Worm (Caenorhabditis elegans) whole organism, young adult: ENCODE data around the gene nos-3.

Experiments used
- B0336.3 ChIP-seq: fragments of 200-800 bp; sonication (Bioruptor generic); IDR thresholded peaks from 2 replicates; pipeline ENCODE4 v1.3.6; 2022; ENCODE audit warnings: missing genetic modification characterization, missing compliant biosample characterization
- D2030.7 ChIP-seq: fragments of 200-800 bp; sonication (Bioruptor generic); IDR thresholded peaks from 2 replicates; pipeline ENCODE4 v1.3.6; 2022; ENCODE audit warnings: missing genetic modification reagents, missing genetic modification characterization, missing compliant biosample characterization
- F23B12.7 ChIP-seq: sonication (generic microtip); optimal IDR thresholded peaks from 2 replicates; lab custom pipeline; 2017; ENCODE audit warnings: missing genetic modification characterization, mild to moderate bottlenecking, missing compliant biosample characterization, antibody characterized with exemption, moderate library complexity; ENCODE audit not compliant: insufficient read depth
- F33H1.4 ChIP-seq: fragments of 200-800 bp; sonication (Bioruptor generic); IDR thresholded peaks from 2 replicates; pipeline ENCODE4 v1.3.6; 2022; ENCODE audit warnings: missing genetic modification reagents, missing genetic modification characterization, missing compliant biosample characterization
- ama-1 ChIP-seq, 3 experiments: fragments of 150-350 bp in 1 of 3; sonication (generic microtip) in 2 of 3; optimal IDR thresholded peaks; 2 replicates each; lab custom pipeline; 2014 to 2018; ENCODE audit warnings: missing biosample characterization in 2 of 3, missing genetic modification characterization in 2 of 3, missing genetic modification reagents in 2 of 3
- aptf-3 ChIP-seq: fragments of 200-800 bp; sonication (Bioruptor generic); IDR thresholded peaks from 2 replicates; pipeline ENCODE4 v1.3.6; 2022; ENCODE audit warnings: missing genetic modification characterization, missing compliant biosample characterization
- atf-7 ChIP-seq: sonication (generic microtip); optimal IDR thresholded peaks from 2 replicates; lab custom pipeline; 2017; ENCODE audit warnings: mild to moderate bottlenecking, missing genetic modification characterization, missing compliant biosample characterization
- athp-1 ChIP-seq: sonication (generic microtip); optimal IDR thresholded peaks from 2 replicates; lab custom pipeline; 2017; ENCODE audit warnings: mild to moderate bottlenecking, missing genetic modification characterization, missing compliant biosample characterization
- attf-3 ChIP-seq: fragments of 200-800 bp; sonication (Bioruptor generic); conservative IDR thresholded peaks from 2 replicates; pipeline ENCODE4 v1.3.6; 2022; ENCODE audit warnings: missing genetic modification reagents, missing genetic modification characterization, missing compliant biosample characterization
- attf-5 ChIP-seq: fragments of 200-800 bp; sonication (Bioruptor generic); optimal IDR thresholded peaks from 2 replicates; lab custom pipeline; 2018; ENCODE audit warnings: mild to moderate bottlenecking, missing genetic modification characterization, missing compliant biosample characterization
- cebp-1 ChIP-seq, 2 experiments: fragments of 200-800 bp in 1 of 2; sonication (Bioruptor generic) in 1 of 2; sonication (generic microtip) in 1 of 2; IDR thresholded peaks in 1 of 2; optimal IDR thresholded peaks in 1 of 2; 2 replicates each; pipeline versions ENCODE4 v1.3.6 to Lab custom; 2017 to 2022; ENCODE audit warnings: missing compliant biosample characterization in 2 of 2, missing genetic modification characterization in 2 of 2, mild to moderate bottlenecking in 1 of 2, missing genetic modification reagents in 1 of 2, moderate library complexity in 1 of 2
- ceh-100 ChIP-seq: fragments of 200-800 bp; sonication (Bioruptor generic); IDR thresholded peaks from 2 replicates; pipeline ENCODE4 v1.3.6; 2022; ENCODE audit warnings: missing genetic modification reagents, missing genetic modification characterization, missing compliant biosample characterization
- ceh-27 ChIP-seq: fragments of 200-800 bp; sonication (Bioruptor generic); optimal IDR thresholded peaks from 2 replicates; lab custom pipeline; 2018; ENCODE audit warnings: mild to moderate bottlenecking, missing genetic modification characterization, moderate library complexity, missing compliant biosample characterization
- ceh-40 ChIP-seq: fragments of 200-800 bp; sonication (Bioruptor generic); IDR thresholded peaks from 2 replicates; pipeline ENCODE4 v1.3.6; 2022; ENCODE audit warnings: missing genetic modification characterization, missing compliant biosample characterization
- ceh-79 ChIP-seq: sonication (generic microtip); optimal IDR thresholded peaks from 2 replicates; lab custom pipeline; 2017; ENCODE audit warnings: mild to moderate bottlenecking, missing genetic modification characterization, missing compliant biosample characterization
- ceh-91 ChIP-seq: fragments of 200-800 bp; sonication (Bioruptor generic); IDR thresholded peaks from 2 replicates; pipeline ENCODE4 v1.3.6; 2022; ENCODE audit warnings: missing genetic modification reagents, missing genetic modification characterization, missing compliant biosample characterization
- die-1 ChIP-seq: sonication (generic microtip); optimal IDR thresholded peaks from 2 replicates; lab custom pipeline; 2016; ENCODE audit warnings: missing genotype, mild to moderate bottlenecking, missing genetic modification characterization, missing compliant biosample characterization
- dox-1 ChIP-seq: fragments of 200-800 bp; sonication (Bioruptor generic); IDR thresholded peaks from 2 replicates; pipeline ENCODE4 v1.3.6; 2022; ENCODE audit warnings: missing genetic modification reagents, missing genetic modification characterization, missing compliant biosample characterization
- dpl-1 ChIP-seq: fragments of 150-350 bp; optimal IDR thresholded peaks from 2 replicates; lab custom pipeline; 2014; ENCODE audit warnings: missing biosample characterization, missing genetic modification reagents, missing genetic modification characterization
- efl-1 ChIP-seq: fragments of 150-350 bp; optimal IDR thresholded peaks from 2 replicates; lab custom pipeline; 2014; ENCODE audit warnings: missing biosample characterization, missing genetic modification reagents, missing genetic modification characterization
- ekl-4 ChIP-seq: fragments of 200-800 bp; sonication (Bioruptor generic); IDR thresholded peaks from 2 replicates; pipeline ENCODE4 v1.3.6; 2022; ENCODE audit warnings: missing genetic modification reagents, missing genetic modification characterization, missing compliant biosample characterization
- him-1 ChIP-seq: sonication (generic microtip); optimal IDR thresholded peaks from 2 replicates; lab custom pipeline; 2016; ENCODE audit warnings: missing genotype, missing genetic modification reagents, missing genetic modification characterization, missing compliant biosample characterization
- hmg-1.2 ChIP-seq: fragments of 200-800 bp; sonication (Bioruptor generic); IDR thresholded peaks from 2 replicates; pipeline ENCODE4 v1.3.6; 2022; ENCODE audit warnings: missing genetic modification reagents, missing genetic modification characterization, missing compliant biosample characterization
- hmg-20 ChIP-seq: fragments of 200-800 bp; sonication (Bioruptor generic); IDR thresholded peaks from 2 replicates; pipeline ENCODE4 v1.3.6; 2022; ENCODE audit warnings: missing genetic modification reagents, missing genetic modification characterization, missing compliant biosample characterization
- hsf-1 ChIP-seq: fragments of 200-800 bp; sonication (Bioruptor generic); IDR thresholded peaks from 2 replicates; pipeline ENCODE4 v1.3.6; 2022; ENCODE audit warnings: missing genetic modification reagents, missing genetic modification characterization, missing compliant biosample characterization
- let-607 ChIP-seq, 2 experiments: fragments of 200-800 bp in 1 of 2; sonication (Bioruptor generic) in 1 of 2; sonication (generic microtip) in 1 of 2; optimal IDR thresholded peaks; 2 replicates each; lab custom pipeline; 2016 to 2018; ENCODE audit warnings: mild to moderate bottlenecking in 2 of 2, missing compliant biosample characterization in 2 of 2, missing genetic modification characterization in 2 of 2, moderate library complexity in 2 of 2, missing genotype in 1 of 2
- lin-35 ChIP-seq, 3 experiments: fragments of 150-350 bp in 2 of 3; sonication (generic microtip) in 1 of 3; optimal IDR thresholded peaks; 2 replicates each; lab custom pipeline; 2014 to 2018; ENCODE audit warnings: missing biosample characterization in 3 of 3, missing genetic modification characterization in 3 of 3, missing genetic modification reagents in 3 of 3
- lin-40 ChIP-seq: sonication (generic microtip); optimal IDR thresholded peaks from 2 replicates; lab custom pipeline; 2016; ENCODE audit warnings: missing genetic modification characterization, mild to moderate bottlenecking, missing compliant biosample characterization, missing genotype, missing genetic modification reagents
- lin-54 ChIP-seq: fragments of 200-800 bp; sonication (Bioruptor generic); optimal IDR thresholded peaks from 2 replicates; lab custom pipeline; 2018; ENCODE audit warnings: mild to moderate bottlenecking, missing genetic modification characterization, missing compliant biosample characterization
- lsl-1 ChIP-seq: fragments of 200-800 bp; sonication (Bioruptor generic); optimal IDR thresholded peaks from 2 replicates; lab custom pipeline; 2018; ENCODE audit warnings: mild to moderate bottlenecking, missing genetic modification characterization, moderate library complexity, missing compliant biosample characterization
- madf-6 ChIP-seq: fragments of 200-800 bp; sonication (Bioruptor generic); IDR thresholded peaks from 2 replicates; pipeline ENCODE4 v1.3.6; 2022; ENCODE audit warnings: missing genetic modification reagents, missing genetic modification characterization, missing compliant biosample characterization
- madf-8 ChIP-seq: fragments of 200-800 bp; sonication (Bioruptor generic); conservative IDR thresholded peaks from 2 replicates; pipeline ENCODE4 v1.3.6; 2022; ENCODE audit warnings: missing genetic modification reagents, missing genetic modification characterization, missing compliant biosample characterization
- mcd-1 ChIP-seq: fragments of 200-800 bp; sonication (Bioruptor generic); IDR thresholded peaks from 2 replicates; pipeline ENCODE4 v1.3.6; 2022; ENCODE audit warnings: missing genetic modification reagents, missing genetic modification characterization, missing compliant biosample characterization
- mel-28 ChIP-seq: sonication (generic microtip); optimal IDR thresholded peaks from 2 replicates; lab custom pipeline; 2016; ENCODE audit warnings: borderline replicate concordance, mild to moderate bottlenecking, missing genetic modification characterization, missing compliant biosample characterization
- mes-4 ChIP-seq: sonication (generic microtip); optimal IDR thresholded peaks from 2 replicates; lab custom pipeline; 2016; ENCODE audit warnings: missing genotype, missing genetic modification characterization, missing compliant biosample characterization
- nfyb-1 ChIP-seq: fragments of 200-800 bp; sonication (Bioruptor generic); IDR thresholded peaks from 2 replicates; pipeline ENCODE4 v1.3.6; 2022; ENCODE audit warnings: missing genetic modification reagents, missing genetic modification characterization, missing compliant biosample characterization
- nhr-80 ChIP-seq: sonication (generic microtip); optimal IDR thresholded peaks from 2 replicates; lab custom pipeline; 2016; ENCODE audit warnings: missing genetic modification characterization, missing compliant biosample characterization
- pbrm-1 ChIP-seq: fragments of 200-800 bp; sonication (Bioruptor generic); IDR thresholded peaks from 2 replicates; pipeline ENCODE4 v1.3.6; 2022; ENCODE audit warnings: missing genetic modification reagents, missing genetic modification characterization, missing compliant biosample characterization
- snpc-1.3 ChIP-seq: sonication (generic microtip); optimal IDR thresholded peaks from 2 replicates; lab custom pipeline; 2017; ENCODE audit warnings: missing genetic modification characterization, mild to moderate bottlenecking, missing compliant biosample characterization, antibody characterized with exemption, moderate library complexity, missing genotype, missing genetic modification reagents; ENCODE audit not compliant: insufficient read depth
- tbp1 ChIP-seq: fragments of 200-800 bp; sonication (Bioruptor generic); optimal IDR thresholded peaks from 2 replicates; lab custom pipeline; 2018; ENCODE audit warnings: mild to moderate bottlenecking, missing genetic modification characterization, missing compliant biosample characterization
- tbx-9 ChIP-seq: sonication (generic microtip); optimal IDR thresholded peaks from 2 replicates; lab custom pipeline; 2016; ENCODE audit warnings: borderline replicate concordance, missing genetic modification characterization, inconsistent platforms, missing compliant biosample characterization
- unc-130 ChIP-seq: sonication (generic microtip); optimal IDR thresholded peaks from 2 replicates; lab custom pipeline; 2016; ENCODE audit warnings: missing genetic modification reagents, missing genetic modification characterization, missing compliant biosample characterization
- xnd-1 ChIP-seq: sonication (generic microtip); optimal IDR thresholded peaks from 2 replicates; lab custom pipeline; 2016; ENCODE audit warnings: missing genotype, missing genetic modification reagents, missing genetic modification characterization, missing compliant biosample characterization
- ztf-25 ChIP-seq: fragments of 200-800 bp; sonication (Bioruptor generic); IDR thresholded peaks from 2 replicates; pipeline ENCODE4 v1.3.6; 2022; ENCODE audit warnings: missing genetic modification reagents, missing genetic modification characterization, missing compliant biosample characterization
- ztf-26 ChIP-seq: sonication (generic microtip); optimal IDR thresholded peaks from 2 replicates; lab custom pipeline; 2017; ENCODE audit warnings: missing genetic modification characterization, missing compliant biosample characterization

Gene nos-3

ce11 chrII:9713083-9713482, 33.0 kb upstream of the nos-3 start (continued):
- TF ChIP-seq nfyb-1 (GFP tag; lab: Robert Waterston, UW) (no peak), ama-1 (optimal IDR thresholded peaks at IDR 0.05; lab: Kevin White, UChicago) (no peak), ama-1 (GFP tag; optimal IDR thresholded peaks at IDR 0.05; lab: Kevin White, UChicago) (no peak), die-1 (peak; percentile 58), aptf-3 (no peak), hsf-1 (GFP tag; lab: Robert Waterston, UW) (no peak), ztf-26 (tag; lab: Kevin White, UChicago) (no peak), ceh-40 (no peak), pbrm-1 (GFP tag; lab: Robert Waterston, UW) (no peak), him-1 (tag; lab: Kevin White, UChicago) (peak; percentile 32), mel-28 (tag; lab: Kevin White, UChicago) (no peak)

- TF ChIP-seq pbrm-1 (GFP tag; lab: Robert Waterston, UW), result peak; percentile 55; the same call in 1 of the 2 replicates
- peak; percentile 65 for TF ChIP-seq hmg-1.2 (GFP tag; lab: Robert Waterston, UW)
- TF ChIP-seq ceh-79, result no peak
- TF ChIP-seq nfyb-1 (GFP tag; lab: Robert Waterston, UW), result peak; percentile 44; the same call in 1 of the 2 replicates
- TF ChIP-seq nhr-80 (tag; lab: Kevin White, UChicago), result peak; percentile 9
- TF ChIP-seq dpl-1 (GFP tag; lab: Kevin White, UChicago), result peak; percentile 93
- peak; percentile 26 for TF ChIP-seq F23B12.7 (tag; lab: Kevin White, UChicago)
- TF ChIP-seq let-607 (tag; optimal IDR thresholded peaks at IDR 0.05; lab: Kevin White, UChicago), result peak in 1 of 2 experiments; percentile 18
- TF ChIP-seq madf-6 (GFP tag; lab: Robert Waterston, UW), result peak; percentile 78
- TF ChIP-seq dox-1, result peak; percentile 65
- TF ChIP-seq tbx-9 (tag; lab: Kevin White, UChicago), result no peak
- TF ChIP-seq xnd-1, result peak; percentile 19
- TF ChIP-seq athp-1 (tag; lab: Kevin White, UChicago), result peak; percentile 6
- peak; percentile 50 for TF ChIP-seq lsl-1 (GFP tag; lab: Kevin White, UChicago)
- TF ChIP-seq unc-130, result peak; percentile 48
- TF ChIP-seq ceh-27 (GFP tag; lab: Kevin White, UChicago), result peak; percentile 48
- peak; percentile 22; the same call in 1 of the 2 replicates for TF ChIP-seq ceh-100
- peak; percentile 37; the same call in 1 of the 2 replicates for TF ChIP-seq B0336.3 (GFP tag; lab: Robert Waterston, UW)
- peak; percentile 70; the same call in 1 of the 2 replicates for TF ChIP-seq attf-3
- peak; percentile 59 for TF ChIP-seq tbp1 (GFP tag; lab: Kevin White, UChicago)
- TF ChIP-seq snpc-1.3 (tag; lab: Kevin White, UChicago), result no peak
- TF ChIP-seq cebp-1 (GFP tag; IDR thresholded peaks at IDR 0.05; lab: Robert Waterston, UW), result no peak
- TF ChIP-seq cebp-1 (tag; optimal IDR thresholded peaks at IDR 0.05; lab: Kevin White, UChicago), result peak; percentile 56
- peak; percentile 92 for TF ChIP-seq efl-1
- TF ChIP-seq D2030.7 (GFP tag; lab: Robert Waterston, UW), result 0 out of 2 replicates have a peak, but pooled peaks have one; percentile 33
- peak; percentile 68 for TF ChIP-seq attf-5 (GFP tag; lab: Kevin White, UChicago)
- no peak for TF ChIP-seq atf-7 (tag; lab: Kevin White, UChicago)
- peak; percentile 98 for TF ChIP-seq lin-54
- TF ChIP-seq ekl-4 (GFP tag; lab: Robert Waterston, UW), result peak; percentile 56
- no peak for TF ChIP-seq ztf-25 (GFP tag; lab: Robert Waterston, UW)
- peak; percentile 54 for TF ChIP-seq F33H1.4
- peak; percentile 48; the same call in 1 of the 2 replicates for TF ChIP-seq ceh-91 (GFP tag; lab: Robert Waterston, UW)
- no peak for TF ChIP-seq hmg-20 (GFP tag; lab: Robert Waterston, UW)
- TF ChIP-seq lin-35 (GFP tag; optimal IDR thresholded peaks at IDR 0.05; lab: Kevin White, UChicago), result peak; percentile 20 to 95 (median 70)
- peak; percentile 49 for TF ChIP-seq madf-8 (GFP tag; lab: Robert Waterston, UW)
- TF ChIP-seq mcd-1 (GFP tag; lab: Robert Waterston, UW), result peak; percentile 76
- no peak for TF ChIP-seq mes-4
- peak; percentile 52 for TF ChIP-seq lin-40
These were observed 29.6 kb upstream of the nos-3 start, which contains the start of gene wee-1.3 for ce11 chrII:9716417-9717039. wee-1.3 (minus strand) TSS chrII:9716467.
